Fruit fly (Drosophila melanogaster) whole organism, prepupa: ENCODE results near the gene CG44815.

Source experiments
- CG11294 ChIP-seq: fragments of 200-800 bp; sonication (Bioruptor generic); IDR thresholded peaks from 2 replicates; pipeline ENCODE4 v1.3.6; 2022; ENCODE audit warnings: missing biosample characterization, missing genetic modification characterization
- CG16779 ChIP-seq: fragments of 200-800 bp; sonication (Bioruptor generic); optimal IDR thresholded peaks from 3 replicates; lab custom pipeline; 2017; ENCODE audit warnings: missing biosample characterization, mild to moderate bottlenecking, missing genetic modification characterization
- CG6163 ChIP-seq: fragments of 200-800 bp; sonication (Bioruptor generic); IDR thresholded peaks from 3 replicates; pipeline ENCODE4 v1.3.6; 2022; ENCODE audit warnings: missing biosample characterization, missing genetic modification characterization
- Sox15 ChIP-seq: fragments of 200-800 bp; sonication (Bioruptor generic); optimal IDR thresholded peaks from 3 replicates; lab custom pipeline; 2016; ENCODE audit warnings: missing biosample characterization, missing genetic modification characterization
- svp ChIP-seq: fragments of 200-800 bp; sonication (Bioruptor generic); peaks from one replicate; lab custom pipeline; 2016; ENCODE audit warnings: missing biosample characterization, missing genetic modification characterization

- TF ChIP-seq Sox15 (GFP tag; lab: Kevin White, UChicago), result peak; percentile 7
- TF ChIP-seq svp, result no peak
- TF ChIP-seq CG6163 (GFP tag; lab: Robert Waterston, UW), result peak; percentile 59; the same call in 2 of the 3 replicates
- TF ChIP-seq CG11294 (GFP tag; lab: Robert Waterston, UW), result peak; percentile 27; the same call in 1 of the 2 replicates
- no peak for TF ChIP-seq CG16779 (tag; lab: Kevin White, UChicago)
Observed at dm6 chrX:9399810-9400209, 46.2 kb downstream of the CG44815 start.
